Fruit fly (Drosophila melanogaster) S2 (cell line): ENCODE results near the gene Syn1.

Experiments used
- CG8478 ChIP-seq: fragments of >200 bp; optimal IDR thresholded peaks from 2 replicates; lab custom pipeline; 2018
- CTCF ChIP-seq, 2 experiments: fragments of >200 bp; optimal IDR thresholded peaks; 2 replicates each; lab custom pipeline; 2018

Gene Syn1

dm6 chr3L:21700945-21701344, 69.4 kb downstream of the Syn1 start:
- TF ChIP-seq CTCF (optimal IDR thresholded peaks at IDR 0.05; lab: Kevin White, UChicago) (no peak), CG8478 (no peak)

dm6 chr3L:21700052-21700451, 70.3 kb downstream of the Syn1 start:
- no peak for TF ChIP-seq CTCF (optimal IDR thresholded peaks at IDR 0.05; lab: Kevin White, UChicago)
